Fruit fly (Drosophila melanogaster): ENCODE data around the gene CG31668.

- TF ChIP-seq net (GFP tag; optimal IDR thresholded peaks at IDR 0.05) (no peak), CG8319 (GFP tag; optimal IDR thresholded peaks at IDR 0.05) (no peak), CG6808 (GFP tag; optimal IDR thresholded peaks at IDR 0.05) (no peak), CG6854 (GFP tag; optimal IDR thresholded peaks at IDR 0.05) (no peak), CG6792 (GFP tag; optimal IDR thresholded peaks at IDR 0.05) (no peak), fd85E (GFP tag; optimal IDR thresholded peaks at IDR 0.05) (no peak), achi (GFP tag; optimal IDR thresholded peaks at IDR 0.05) (no peak), Gug (GFP tag; IDR thresholded peaks at IDR 0.05) (no peak), CG10631 (GFP tag; optimal IDR thresholded peaks at IDR 0.05) (no peak), CG16779 (tag; optimal IDR thresholded peaks at IDR 0.05) (no peak), Lpt (GFP tag; optimal IDR thresholded peaks at IDR 0.05) (no peak), CG6163 (GFP tag; IDR thresholded peaks at IDR 0.05) (no peak), ss (GFP tag; optimal IDR thresholded peaks at IDR 0.05) (no peak)
Observed at dm6 chr2L:2155453-2155852, 50.5 kb downstream of the CG31668 start, which contains the start of gene CG15382.
